Fruit fly (Drosophila melanogaster): ENCODE measurements around the gene sturkopf.

sturkopf gene

DNA sequence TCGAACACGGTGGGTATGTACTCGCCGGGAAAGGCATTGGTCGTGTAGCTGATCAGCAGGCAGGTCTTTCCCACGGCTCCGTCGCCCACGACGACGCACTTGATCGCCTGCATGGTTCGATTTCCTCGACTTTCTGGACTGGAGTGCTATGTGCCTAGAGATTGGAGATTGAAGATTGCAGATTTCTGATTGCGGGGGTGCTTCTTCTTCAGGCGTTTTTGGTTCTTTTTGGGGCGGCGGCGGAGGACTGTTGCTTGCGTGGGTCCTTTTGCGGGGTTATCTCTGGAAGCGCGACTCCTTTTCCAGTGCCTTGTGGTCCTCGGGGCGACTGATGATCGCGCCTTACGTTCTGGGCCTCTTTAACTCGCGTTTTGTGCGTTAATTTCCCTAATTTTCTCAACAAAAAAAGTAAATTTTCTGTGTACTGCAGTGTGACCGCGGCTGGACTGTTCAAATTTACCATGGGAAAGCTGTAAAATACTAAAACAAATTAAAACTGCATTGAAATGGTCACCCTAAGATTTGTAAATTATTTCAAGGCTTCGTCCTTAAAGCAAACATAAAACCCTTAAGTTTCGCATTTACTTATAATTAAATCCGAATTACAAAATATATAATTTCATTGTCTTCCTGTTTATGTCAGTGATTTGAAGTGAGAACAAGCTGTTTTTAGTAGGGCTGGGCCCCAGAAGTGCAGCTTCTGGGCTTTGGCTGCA, 10.8 kb downstream of the sturkopf start, which contains the start of the genes Rac1 and Acat2 (continued):
- TF ChIP-seq sna (GFP tag; IDR thresholded peaks at IDR 0.05; ENCODE audit: partially characterized antibody) (no peak), CG15269 (tag; optimal IDR thresholded peaks at IDR 0.05) (no peak), BtbVII (GFP tag; optimal IDR thresholded peaks at IDR 0.05) (no peak), zfh1 (GFP tag; IDR thresholded peaks at IDR 0.05) (no peak), MBD-R2 (GFP tag; IDR thresholded peaks at IDR 0.05) (peak; percentile 63), CG9437 (GFP tag; optimal IDR thresholded peaks at IDR 0.05) (no peak), H15 (GFP tag; IDR thresholded peaks at IDR 0.05) (no peak), Sry-β (GFP tag; optimal IDR thresholded peaks at IDR 0.05) (no peak), H2.0 (GFP tag; IDR thresholded peaks at IDR 0.05) (no peak), Dip3 (GFP tag; optimal IDR thresholded peaks at IDR 0.05) (peak; percentile 11), CG1832 (GFP tag; optimal IDR thresholded peaks at IDR 0.05) (no peak), CG6272 (GFP tag; IDR thresholded peaks at IDR 0.05) (no peak), Sin3A (optimal IDR thresholded peaks at IDR 0.05) (peak; percentile 95), Dad (GFP tag; optimal IDR thresholded peaks at IDR 0.05) (no peak), bigmax (GFP tag; optimal IDR thresholded peaks at IDR 0.05) (no peak), CG2889 (GFP tag; IDR thresholded peaks at IDR 0.05) (no peak), Neu2 (GFP tag; optimal IDR thresholded peaks at IDR 0.05; ENCODE audit: borderline replicate concordance) (no peak), kah (GFP tag; optimal IDR thresholded peaks at IDR 0.05) (no peak), ab (GFP tag; optimal IDR thresholded peaks at IDR 0.05) (no peak), Scr (GFP tag; IDR thresholded peaks at IDR 0.05; ENCODE audit: partially characterized antibody) (no peak), CG3407 (GFP tag; optimal IDR thresholded peaks at IDR 0.05) (no peak), pita (GFP tag; optimal IDR thresholded peaks at IDR 0.05) (no peak), Nf-YC (tag; optimal IDR thresholded peaks at IDR 0.05) (peak; percentile 43), CG31388 (GFP tag; optimal IDR thresholded peaks at IDR 0.05) (no peak), Sry-δ (GFP tag; optimal IDR thresholded peaks at IDR 0.05) (peak; percentile 41), CG10565 (GFP tag; optimal IDR thresholded peaks at IDR 0.05) (no peak), CG2202 (tag; optimal IDR thresholded peaks at IDR 0.05) (no peak), sens-2 (GFP tag; IDR thresholded peaks at IDR 0.05) (no peak), tll (GFP tag; optimal IDR thresholded peaks at IDR 0.05) (no peak), CkIIα-i1 (GFP tag; IDR thresholded peaks at IDR 0.05) (no peak), grau (tag; optimal IDR thresholded peaks at IDR 0.05) (peak; percentile 26), CG17328 (GFP tag; IDR thresholded peaks at IDR 0.05) (0 out of 2 replicates have a peak, but pooled peaks have one; percentile 30), HLH3B (GFP tag; IDR thresholded peaks at IDR 0.05) (no peak), CG31365 (tag; optimal IDR thresholded peaks at IDR 0.05) (no peak), CG34376 (GFP tag; optimal IDR thresholded peaks at IDR 0.05) (no peak), HmgD (GFP tag; optimal IDR thresholded peaks at IDR 0.05) (no peak), trem (tag; optimal IDR thresholded peaks at IDR 0.05) (peak; percentile 71), CG32532 (GFP tag; IDR thresholded peaks at IDR 0.05) (no peak), CG4730 (GFP tag; IDR thresholded peaks at IDR 0.05) (no peak), CG8290 (GFP tag; optimal IDR thresholded peaks at IDR 0.05) (peak; percentile 9), CG8290 (tag; optimal IDR thresholded peaks at IDR 0.05) (no peak), nmo (GFP tag; optimal IDR thresholded peaks at IDR 0.05) (peak; percentile 74), CG11504 (tag; optimal IDR thresholded peaks at IDR 0.05) (no peak), CG10431 (GFP tag; optimal IDR thresholded peaks at IDR 0.05) (no peak), emc (GFP tag; optimal IDR thresholded peaks at IDR 0.05) (no peak), seq (GFP tag; IDR thresholded peaks at IDR 0.05) (no peak), jumu (GFP tag; optimal IDR thresholded peaks at IDR 0.05) (no peak), Gsc (GFP tag; IDR thresholded peaks at IDR 0.05) (no peak), CG13287 (GFP tag; IDR thresholded peaks at IDR 0.05; ENCODE audit: partially characterized antibody) (peak; percentile 19; the same call in 1 of the 2 replicates), CG8944 (GFP tag; optimal IDR thresholded peaks at IDR 0.05) (no peak), Pdp1 (GFP tag; optimal IDR thresholded peaks at IDR 0.05) (peak in 1 of 2 experiments; percentile 35)

Measured in whole organism, embryonic.